Fruit fly (Drosophila melanogaster): Measurements from ENCODE around the gene CG34377.

Gene CG34377

DNA sequence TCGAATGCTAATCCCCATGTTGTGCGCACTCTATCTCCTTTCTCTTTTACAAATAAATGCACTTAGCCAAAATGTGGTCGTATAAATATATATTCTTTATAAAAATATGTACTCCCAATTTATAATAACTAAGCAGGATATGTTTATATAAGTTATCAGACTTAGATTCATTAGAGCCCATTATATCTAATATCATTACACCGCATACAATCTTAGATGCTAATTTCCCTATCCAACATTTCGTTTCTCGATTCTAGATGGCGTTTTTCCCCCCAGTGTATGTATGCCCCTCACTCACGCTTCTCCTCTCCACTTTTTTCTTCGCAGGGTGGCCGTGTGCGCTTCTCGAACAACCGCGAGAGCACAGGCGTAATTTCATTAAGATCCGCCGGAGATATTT, 36.4 kb downstream of the CG34377 start:
- TF ChIP-seq Fer1 (GFP tag; optimal IDR thresholded peaks at IDR 0.05) (peak; percentile 19), rib (GFP tag; IDR thresholded peaks at IDR 0.05) (no peak), grau (tag; optimal IDR thresholded peaks at IDR 0.05) (peak; percentile 1), pho (GFP tag; optimal IDR thresholded peaks at IDR 0.05) (no peak), Neu2 (GFP tag; optimal IDR thresholded peaks at IDR 0.05; ENCODE audit: borderline replicate concordance) (no peak), sens (GFP tag) (peak; percentile 80), CG14860 (GFP tag; IDR thresholded peaks at IDR 0.05; ENCODE audit: partially characterized antibody) (no peak), Dref (GFP tag; IDR thresholded peaks at IDR 0.05) (no peak), Hr39 (optimal IDR thresholded peaks at IDR 0.05) (no peak), CG11504 (tag; optimal IDR thresholded peaks at IDR 0.05) (peak; percentile 35), Chrac-16 (GFP tag; optimal IDR thresholded peaks at IDR 0.05) (no peak), Hr51 (GFP tag; optimal IDR thresholded peaks at IDR 0.05) (peak in 1 of 2 experiments; percentile 17), zf30C (GFP tag; optimal IDR thresholded peaks at IDR 0.05) (peak; percentile 39), CG12391 (tag; optimal IDR thresholded peaks at IDR 0.05) (peak; percentile 5), Ptx1 (GFP tag; IDR thresholded peaks at IDR 0.05) (0 out of 2 replicates have a peak, but pooled peaks have one; percentile 8), CG31441 (GFP tag; IDR thresholded peaks at IDR 0.05) (peak; percentile 30; the same call in 1 of the 2 replicates), row (GFP tag; IDR thresholded peaks at IDR 0.05) (peak; percentile 43; the same call in 1 of the 3 replicates), bsh (GFP tag; optimal IDR thresholded peaks at IDR 0.05) (peak in 1 of 2 experiments; percentile 16), lilli (GFP tag; optimal IDR thresholded peaks at IDR 0.05) (no peak), pan (optimal IDR thresholded peaks at IDR 0.05) (no peak), pan (GFP tag; optimal IDR thresholded peaks at IDR 0.05 in 1 of 2, IDR thresholded peaks at IDR 0.05 in 1 of 2) (no peak), CG10462 (GFP tag; optimal IDR thresholded peaks at IDR 0.05) (no peak), CG2678 (tag; optimal IDR thresholded peaks at IDR 0.05) (peak; percentile 29), Hmr (GFP tag; optimal IDR thresholded peaks at IDR 0.05) (peak; percentile 2), HHEX (GFP tag; optimal IDR thresholded peaks at IDR 0.05) (no peak), dmrt99B (tag; optimal IDR thresholded peaks at IDR 0.05) (peak; percentile 33), ATbp (GFP tag; optimal IDR thresholded peaks at IDR 0.05) (peak; percentile 2), gem (tag; optimal IDR thresholded peaks at IDR 0.05) (peak; percentile 37), dati (GFP tag; IDR thresholded peaks at IDR 0.05) (no peak), CG18599 (GFP tag; optimal IDR thresholded peaks at IDR 0.05) (peak; percentile 50)

DNA sequence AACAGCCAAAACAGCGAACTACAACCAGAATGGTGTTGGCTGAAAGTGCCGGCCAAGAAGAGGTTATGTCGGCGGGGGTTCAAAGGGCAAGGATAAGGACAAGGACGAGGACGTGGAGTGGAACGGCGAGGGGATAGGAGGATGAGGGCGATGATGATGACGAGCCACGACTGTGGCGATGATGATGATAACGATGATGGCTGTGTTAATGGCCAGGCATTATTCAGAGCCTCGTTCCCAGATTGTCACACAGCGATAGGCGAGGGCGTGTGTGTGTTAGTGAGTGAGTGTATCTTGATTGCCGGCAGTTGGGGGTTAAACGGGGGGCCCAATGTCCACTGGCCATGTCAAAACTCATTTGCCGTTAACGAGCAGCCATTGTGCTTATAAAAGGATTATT, 50.9 kb downstream of the CG34377 start:
- TF ChIP-seq mirr (GFP tag; optimal IDR thresholded peaks at IDR 0.05) (peak; percentile 28), CG18599 (GFP tag; optimal IDR thresholded peaks at IDR 0.05) (no peak), usp (GFP tag; optimal IDR thresholded peaks at IDR 0.05) (no peak), abd-A (tag; optimal IDR thresholded peaks at IDR 0.05) (peak; percentile 78), CG9932 (GFP tag; IDR thresholded peaks at IDR 0.05) (no peak), CG15479 (GFP tag; optimal IDR thresholded peaks at IDR 0.05) (no peak), crol (GFP tag; IDR thresholded peaks at IDR 0.05) (peak; percentile 50; the same call in 1 of the 2 replicates), grn (GFP tag; optimal IDR thresholded peaks at IDR 0.05) (peak; percentile 58), h (optimal IDR thresholded peaks at IDR 0.05) (no peak)

DNA sequence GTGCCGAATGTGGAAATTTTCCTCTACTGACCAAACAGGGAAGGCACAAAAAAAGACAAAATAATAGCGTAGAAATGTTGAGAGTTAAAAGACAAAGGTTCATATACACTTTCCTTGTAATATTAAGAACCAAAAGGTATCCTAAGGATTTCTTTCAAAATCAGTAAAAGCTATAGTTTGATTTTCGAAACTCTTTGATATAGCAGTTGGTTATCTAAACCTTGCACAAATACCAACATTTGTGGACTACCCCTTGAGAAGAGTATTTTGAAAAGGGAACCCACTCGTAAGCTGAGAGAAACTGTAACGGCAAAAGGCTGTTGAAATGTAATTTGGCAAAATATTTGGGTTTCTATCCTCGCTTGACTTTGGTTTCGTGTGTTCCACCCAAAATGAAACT, 54.1 kb downstream of the CG34377 start:
- TF ChIP-seq dmrt99B (tag; optimal IDR thresholded peaks at IDR 0.05) (peak; percentile 40), Dbx (GFP tag; IDR thresholded peaks at IDR 0.05) (0 out of 3 replicates have a peak, but pooled peaks have one; percentile 19), hkb (optimal IDR thresholded peaks at IDR 0.05) (no peak), hkb (GFP tag; IDR thresholded peaks at IDR 0.05) (peak; percentile 35; the same call in 1 of the 2 replicates), zfh1 (GFP tag; IDR thresholded peaks at IDR 0.05) (0 out of 3 replicates have a peak, but pooled peaks have one; percentile 33), CG10959 (GFP tag; IDR thresholded peaks at IDR 0.05) (no peak), scrt (GFP tag; optimal IDR thresholded peaks at IDR 0.05) (peak; percentile 6), unpg (GFP tag; optimal IDR thresholded peaks at IDR 0.05) (peak; percentile 41), CG9817 (tag; optimal IDR thresholded peaks at IDR 0.05) (peak; percentile 23), Ptx1 (GFP tag; IDR thresholded peaks at IDR 0.05) (0 out of 2 replicates have a peak, but pooled peaks have one; percentile 18), Drgx (GFP tag; IDR thresholded peaks at IDR 0.05) (no peak), CG8924 (tag; optimal IDR thresholded peaks at IDR 0.05) (peak; percentile 17), Meics (GFP tag; optimal IDR thresholded peaks at IDR 0.05) (peak; percentile 43), CG30403 (GFP tag; optimal IDR thresholded peaks at IDR 0.05) (peak; percentile 30), CG7556 (GFP tag; optimal IDR thresholded peaks at IDR 0.05) (peak; percentile 57)
